Worm (Caenorhabditis elegans) whole organism, early embryonic: ENCODE measurements around the gene ced-8.

Experiments
- B0310.2 ChIP-seq: sonication (generic microtip); optimal IDR thresholded peaks from 2 replicates; lab custom pipeline; 2016; ENCODE audit warnings: mild to moderate bottlenecking, missing genetic modification characterization, missing compliant biosample characterization
- F13C5.2 ChIP-seq: sonication (generic microtip); optimal IDR thresholded peaks from 2 replicates; lab custom pipeline; 2017; ENCODE audit warnings: mild to moderate bottlenecking, missing genetic modification characterization, inconsistent platforms, missing compliant biosample characterization
- aly-1 ChIP-seq: sonication (generic microtip); optimal IDR thresholded peaks from 2 replicates; lab custom pipeline; 2016; ENCODE audit warnings: missing genetic modification characterization, missing compliant biosample characterization
- ama-1 ChIP-seq: fragments of 150-350 bp; optimal IDR thresholded peaks from 2 replicates; lab custom pipeline; 2014
- ceh-13 ChIP-seq: fragments of 200-800 bp; sonication (Bioruptor generic); optimal IDR thresholded peaks from 2 replicates; lab custom pipeline; 2018; ENCODE audit warnings: mild to moderate bottlenecking, missing genetic modification characterization, missing compliant biosample characterization
- ceh-36 ChIP-seq: sonication (generic microtip); optimal IDR thresholded peaks from 2 replicates; lab custom pipeline; 2016; ENCODE audit warnings: missing genetic modification characterization, inconsistent platforms, missing compliant biosample characterization
- ets-7 ChIP-seq: sonication (generic microtip); optimal IDR thresholded peaks from 2 replicates; lab custom pipeline; 2016; ENCODE audit warnings: missing genotype, missing genetic modification characterization, missing compliant biosample characterization
- flt-1 ChIP-seq: fragments of 200-800 bp; sonication (Bioruptor generic); IDR thresholded peaks from 2 replicates; pipeline ENCODE4 v1.3.6; 2022; ENCODE audit warnings: missing genetic modification characterization, missing compliant biosample characterization
- hmbx-1 ChIP-seq: sonication (generic microtip); optimal IDR thresholded peaks from 2 replicates; lab custom pipeline; 2016; ENCODE audit warnings: mild to moderate bottlenecking, missing genetic modification characterization, missing compliant biosample characterization
- hmg-4 ChIP-seq: fragments of 200-800 bp; sonication (Bioruptor generic); optimal IDR thresholded peaks from 2 replicates; lab custom pipeline; 2018; ENCODE audit warnings: mild to moderate bottlenecking, missing genetic modification characterization, missing compliant biosample characterization
- hnd-1 ChIP-seq: sonication (generic microtip); optimal IDR thresholded peaks from 2 replicates; lab custom pipeline; 2016; ENCODE audit warnings: missing genetic modification characterization, missing compliant biosample characterization
- pes-1 ChIP-seq: fragments of 200-800 bp; sonication (Bioruptor generic); IDR thresholded peaks from 2 replicates; pipeline ENCODE4 v1.3.6; 2022; ENCODE audit warnings: missing genetic modification reagents, missing genetic modification characterization, missing compliant biosample characterization
- scrt-1 ChIP-seq: fragments of 200-800 bp; sonication (Bioruptor generic); IDR thresholded peaks from 2 replicates; pipeline ENCODE4 v1.3.6; 2022; ENCODE audit warnings: missing genetic modification characterization, missing compliant biosample characterization
- sea-1 ChIP-seq: fragments of 200-800 bp; sonication (Bioruptor generic); conservative IDR thresholded peaks from 2 replicates; pipeline ENCODE4 v1.3.6; 2022; ENCODE audit warnings: missing genetic modification characterization, missing compliant biosample characterization
- tbx-11 ChIP-seq: fragments of 200-800 bp; sonication (Bioruptor generic); IDR thresholded peaks from 2 replicates; pipeline ENCODE4 v1.3.6; 2022; ENCODE audit warnings: missing genetic modification characterization, missing compliant biosample characterization
- tbx-37 ChIP-seq: fragments of 200-800 bp; sonication (Bioruptor generic); conservative IDR thresholded peaks from 2 replicates; pipeline ENCODE4 v1.3.6; 2022; ENCODE audit warnings: missing genetic modification reagents, missing genetic modification characterization, missing compliant biosample characterization
- tra-4 ChIP-seq: sonication (generic microtip); optimal IDR thresholded peaks from 2 replicates; lab custom pipeline; 2017; ENCODE audit warnings: missing genetic modification characterization, missing compliant biosample characterization

Gene ced-8

ce11 chrX:8371906-8372305 lies 44.8 kb downstream of the ced-8 start, which contains the start of gene nep-15:
Gene nep-15 (plus strand): TSS chrX:8372206.
- TF ChIP-seq B0310.2 (tag; lab: Kevin White, UChicago) = no peak
- no peak for TF ChIP-seq ceh-36 (tag; lab: Kevin White, UChicago)
- TF ChIP-seq hmg-4 = no peak
- TF ChIP-seq tbx-37 (GFP tag; lab: Robert Waterston, UW) = no peak
- TF ChIP-seq pes-1 (GFP tag; lab: Robert Waterston, UW) = no peak
- TF ChIP-seq ama-1 (lab: Kevin White, UChicago) = no peak
- no peak for TF ChIP-seq ets-7 (tag; lab: Kevin White, UChicago)
- TF ChIP-seq tbx-11 (GFP tag; lab: Robert Waterston, UW) = no peak
- no peak for TF ChIP-seq aly-1 (tag; lab: Kevin White, UChicago)
- TF ChIP-seq flt-1 (GFP tag; lab: Robert Waterston, UW) = no peak
- TF ChIP-seq ceh-13 (GFP tag; lab: Kevin White, UChicago) = no peak
- no peak for TF ChIP-seq F13C5.2
- no peak for TF ChIP-seq tra-4 (tag; lab: Kevin White, UChicago)
- no peak for TF ChIP-seq hmbx-1
- no peak for TF ChIP-seq sea-1
- no peak for TF ChIP-seq scrt-1 (GFP tag; lab: Robert Waterston, UW)
- TF ChIP-seq hnd-1 = no peak

- TF ChIP-seq F13C5.2 (peak; percentile 34), tra-4 (tag; lab: Kevin White, UChicago) (no peak), aly-1 (tag; lab: Kevin White, UChicago) (peak; percentile 48), flt-1 (GFP tag; lab: Robert Waterston, UW) (peak; percentile 10; the same call in 1 of the 2 replicates), tbx-11 (GFP tag; lab: Robert Waterston, UW) (no peak), hnd-1 (no peak)
Observed at ce11 chrX:8368210-8368609, 48.5 kb downstream of the ced-8 start.

ce11 chrX:8367553-8367952 lies 49.2 kb downstream of the ced-8 start, which contains the start of gene F40B5.2:
Gene F40B5.2 (plus strand): TSS chrX:8367853.
- TF ChIP-seq sea-1 (no peak), hnd-1 (no peak), F13C5.2 (no peak), ceh-13 (GFP tag; lab: Kevin White, UChicago) (no peak), flt-1 (GFP tag; lab: Robert Waterston, UW) (no peak), hmbx-1 (no peak), ama-1 (lab: Kevin White, UChicago) (no peak), pes-1 (GFP tag; lab: Robert Waterston, UW) (no peak), ceh-36 (tag; lab: Kevin White, UChicago) (no peak), hmg-4 (no peak), scrt-1 (GFP tag; lab: Robert Waterston, UW) (no peak), tra-4 (tag; lab: Kevin White, UChicago) (no peak), tbx-37 (GFP tag; lab: Robert Waterston, UW) (no peak)
